Fruit fly (Drosophila melanogaster) whole organism, embryonic: ENCODE measurements around the gene CG2493.

Experiments
- Aef1 ChIP-seq: fragments of 200-800 bp; sonication (Bioruptor generic); IDR thresholded peaks from 3 replicates; pipeline ENCODE4 v1.3.6; 2022; ENCODE audit warnings: missing biosample characterization, missing genetic modification characterization
- CG11093 ChIP-seq: fragments of 200-800 bp; sonication (Bioruptor generic); IDR thresholded peaks from 3 replicates; pipeline ENCODE4 v1.3.6; 2022; ENCODE audit warnings: missing biosample characterization, missing genetic modification characterization
- CG11456 ChIP-seq: fragments of 200-800 bp; sonication (Bioruptor generic); IDR thresholded peaks from 3 replicates; pipeline ENCODE4 v1.3.6; 2022; ENCODE audit warnings: missing biosample characterization, missing genetic modification characterization
- CG12219 ChIP-seq: fragments of 200-800 bp; sonication (Bioruptor generic); optimal IDR thresholded peaks from 3 replicates; lab custom pipeline; 2018; ENCODE audit warnings: missing biosample characterization, mild to moderate bottlenecking, missing genetic modification characterization
- CG14014 ChIP-seq: fragments of 200-800 bp; sonication (Bioruptor generic); IDR thresholded peaks from 2 replicates; pipeline ENCODE4 v1.3.6; 2022; ENCODE audit warnings: missing biosample characterization, missing genetic modification characterization
- CG1603 ChIP-seq: fragments of 200-800 bp; sonication (Bioruptor generic); optimal IDR thresholded peaks from 2 replicates; lab custom pipeline; 2019; ENCODE audit warnings: missing biosample characterization, mild to moderate bottlenecking, missing genetic modification characterization, moderate library complexity
- CG18011 ChIP-seq: fragments of 200-800 bp; sonication (Bioruptor generic); optimal IDR thresholded peaks from 2 replicates; lab custom pipeline; 2017; ENCODE audit warnings: missing biosample characterization, missing genetic modification characterization, mild to moderate bottlenecking, moderate library complexity, missing genotype
- CG1832 ChIP-seq: fragments of 200-800 bp; sonication (Bioruptor generic); optimal IDR thresholded peaks from 2 replicates; lab custom pipeline; 2017; ENCODE audit warnings: missing biosample characterization, mild to moderate bottlenecking, missing genetic modification characterization, inconsistent platforms
- CG18619 ChIP-seq: fragments of 200-800 bp; sonication (Bioruptor generic); optimal IDR thresholded peaks from 3 replicates; lab custom pipeline; 2017; ENCODE audit warnings: missing biosample characterization, mild to moderate bottlenecking, missing genetic modification characterization
- CG2120 ChIP-seq: fragments of 200-800 bp; sonication (Bioruptor generic); optimal IDR thresholded peaks from 3 replicates; lab custom pipeline; 2016; ENCODE audit warnings: missing biosample characterization, missing genetic modification characterization
- CG2202 ChIP-seq: fragments of 200-800 bp; sonication (Bioruptor generic); optimal IDR thresholded peaks from 2 replicates; lab custom pipeline; 2018; ENCODE audit warnings: missing biosample characterization, mild to moderate bottlenecking, missing genetic modification characterization
- CG3281 ChIP-seq: fragments of 200-800 bp; sonication (Bioruptor generic); optimal IDR thresholded peaks from 3 replicates; lab custom pipeline; 2017; ENCODE audit warnings: missing biosample characterization, mild to moderate bottlenecking, missing genetic modification characterization
- CG33213 ChIP-seq: fragments of 200-800 bp; sonication (Bioruptor generic); optimal IDR thresholded peaks from 3 replicates; lab custom pipeline; 2016; ENCODE audit warnings: missing biosample characterization, missing genetic modification characterization
- CG3847 ChIP-seq: fragments of 200-800 bp; sonication (Bioruptor generic); IDR thresholded peaks from 2 replicates; pipeline ENCODE4 v1.3.6; 2022; ENCODE audit warnings: missing biosample characterization, missing genetic modification characterization
- CG43689 ChIP-seq: fragments of 200-800 bp; sonication (Bioruptor generic); IDR thresholded peaks from 2 replicates; pipeline ENCODE4 v1.3.6; 2022; ENCODE audit warnings: missing biosample characterization, missing genetic modification characterization
- CG4424 ChIP-seq: fragments of 200-800 bp; sonication (Bioruptor generic); optimal IDR thresholded peaks from 3 replicates; lab custom pipeline; 2016; ENCODE audit warnings: missing biosample characterization, missing genetic modification characterization
- CG4820 ChIP-seq: fragments of 200-800 bp; sonication (Bioruptor generic); optimal IDR thresholded peaks from 3 replicates; lab custom pipeline; 2016; ENCODE audit warnings: missing biosample characterization, missing genetic modification characterization
- CG5180 ChIP-seq: fragments of 200-800 bp; sonication (Bioruptor generic); optimal IDR thresholded peaks from 3 replicates; lab custom pipeline; 2017; ENCODE audit warnings: missing biosample characterization, missing genetic modification characterization, mild to moderate bottlenecking, moderate library complexity, missing genetic modification reagents
- CG5245 ChIP-seq: fragments of 200-800 bp; sonication (Bioruptor generic); optimal IDR thresholded peaks from 3 replicates; lab custom pipeline; 2016; ENCODE audit warnings: missing biosample characterization, missing genetic modification characterization
- CG6791 ChIP-seq: fragments of 200-800 bp; sonication (Bioruptor generic); IDR thresholded peaks from 3 replicates; pipeline ENCODE4 v1.3.6; 2022; ENCODE audit warnings: missing biosample characterization, missing genetic modification characterization; ENCODE audit not compliant: partially characterized antibody
- CG7839 ChIP-seq: fragments of 200-800 bp; sonication (Bioruptor generic); optimal IDR thresholded peaks from 3 replicates; lab custom pipeline; 2018; ENCODE audit warnings: missing biosample characterization, mild to moderate bottlenecking, missing genetic modification characterization, moderate library complexity
- CG9437 ChIP-seq: fragments of 200-800 bp; sonication (Bioruptor generic); optimal IDR thresholded peaks from 2 replicates; lab custom pipeline; 2018; ENCODE audit warnings: missing biosample characterization, mild to moderate bottlenecking, missing genetic modification characterization
- Chrac-16 ChIP-seq: fragments of 200-800 bp; sonication (Bioruptor generic); optimal IDR thresholded peaks from 3 replicates; lab custom pipeline; 2016; ENCODE audit warnings: missing biosample characterization, missing genetic modification characterization
- CrebB ChIP-seq: fragments of 200-800 bp; sonication (Bioruptor generic); optimal IDR thresholded peaks from 3 replicates; lab custom pipeline; 2018; ENCODE audit warnings: missing biosample characterization, mild to moderate bottlenecking, missing genetic modification characterization
- Doc2 ChIP-seq: fragments of 200-800 bp; sonication (Bioruptor generic); IDR thresholded peaks from 2 replicates; pipeline ENCODE4 v1.3.6; 2022; ENCODE audit warnings: missing biosample characterization, missing genetic modification characterization
- Doc3 ChIP-seq: fragments of 200-800 bp; sonication (Bioruptor generic); IDR thresholded peaks from 3 replicates; pipeline ENCODE4 v1.3.6; 2022; ENCODE audit warnings: missing biosample characterization, missing genetic modification characterization; ENCODE audit not compliant: partially characterized antibody
- Fer3 ChIP-seq: fragments of 200-800 bp; sonication (Bioruptor generic); optimal IDR thresholded peaks from 2 replicates; lab custom pipeline; 2018; ENCODE audit warnings: missing biosample characterization, mild to moderate bottlenecking, missing genetic modification characterization, moderate library complexity
- Gsc ChIP-seq: fragments of 200-800 bp; sonication (Bioruptor generic); IDR thresholded peaks from 2 replicates; pipeline ENCODE4 v1.3.6; 2022; ENCODE audit warnings: missing biosample characterization, missing genetic modification characterization
- H15 ChIP-seq: fragments of 200-800 bp; sonication (Bioruptor generic); IDR thresholded peaks from 3 replicates; pipeline ENCODE4 v1.3.6; 2022; ENCODE audit warnings: missing biosample characterization, missing genetic modification characterization
- HLH4C ChIP-seq: fragments of 200-800 bp; sonication (Bioruptor generic); IDR thresholded peaks from 3 replicates; pipeline ENCODE4 v1.3.6; 2022; ENCODE audit warnings: missing biosample characterization, missing genetic modification characterization; ENCODE audit not compliant: partially characterized antibody
- HLH54F ChIP-seq: fragments of 200-800 bp; sonication (Bioruptor generic); optimal IDR thresholded peaks from 3 replicates; lab custom pipeline; 2016; ENCODE audit warnings: missing biosample characterization, missing genetic modification characterization
- Hand ChIP-seq: fragments of 200-800 bp; sonication (Bioruptor generic); optimal IDR thresholded peaks from 2 replicates; lab custom pipeline; 2017; ENCODE audit warnings: mild to moderate bottlenecking, missing biosample characterization, missing genetic modification reagents, missing genetic modification characterization
- Hey ChIP-seq: fragments of 200-800 bp; sonication (Bioruptor generic); optimal IDR thresholded peaks from 3 replicates; lab custom pipeline; 2018; ENCODE audit warnings: missing biosample characterization, mild to moderate bottlenecking, missing genetic modification characterization
- Hr39 ChIP-seq: fragments of >200 bp; optimal IDR thresholded peaks from 2 replicates; lab custom pipeline; 2017
- Hsf ChIP-seq: fragments of 200-800 bp; sonication (Bioruptor generic); optimal IDR thresholded peaks from 3 replicates; lab custom pipeline; 2016; ENCODE audit warnings: missing biosample characterization, missing genetic modification characterization
- Kr ChIP-seq: fragments of 200-800 bp; sonication (Bioruptor generic); optimal IDR thresholded peaks from 2 replicates; lab custom pipeline; 2017; ENCODE audit warnings: missing biosample characterization, mild to moderate bottlenecking, missing genetic modification characterization
- Lpt ChIP-seq: fragments of >200 bp; optimal IDR thresholded peaks from 2 replicates; lab custom pipeline; 2018; ENCODE audit warnings: missing biosample characterization, missing genetic modification characterization
- Meics ChIP-seq: fragments of 200-800 bp; sonication (Bioruptor generic); optimal IDR thresholded peaks from 2 replicates; lab custom pipeline; 2017; ENCODE audit warnings: missing biosample characterization, mild to moderate bottlenecking, missing genetic modification characterization
- Pdp1 ChIP-seq, 2 experiments: fragments of 200-800 bp; sonication (Bioruptor generic); optimal IDR thresholded peaks; 3 replicates each; lab custom pipeline; 2016; ENCODE audit warnings: missing biosample characterization in 2 of 2, missing genetic modification characterization in 2 of 2, mild to moderate bottlenecking in 1 of 2, moderate library complexity in 1 of 2
- Rx ChIP-seq: fragments of 200-800 bp; sonication (Bioruptor generic); IDR thresholded peaks from 2 replicates; pipeline ENCODE4 v1.3.6; 2022; ENCODE audit warnings: missing biosample characterization, missing genetic modification characterization
- ara ChIP-seq: fragments of 200-800 bp; sonication (Bioruptor generic); IDR thresholded peaks from 2 replicates; pipeline ENCODE4 v1.3.6; 2022; ENCODE audit warnings: missing biosample characterization, missing genetic modification characterization
- br ChIP-seq: fragments of >200 bp; optimal IDR thresholded peaks from 2 replicates; lab custom pipeline; 2017
- dimm ChIP-seq: fragments of 200-800 bp; sonication (Bioruptor generic); IDR thresholded peaks from 2 replicates; pipeline ENCODE4 v1.3.6; 2022; ENCODE audit warnings: missing biosample characterization, missing genetic modification characterization
- gcm2 ChIP-seq: fragments of 200-800 bp; sonication (Bioruptor generic); optimal IDR thresholded peaks from 2 replicates; lab custom pipeline; 2016; ENCODE audit warnings: missing biosample characterization, missing genetic modification characterization
- gro ChIP-seq: fragments of 200-800 bp; sonication (Bioruptor generic); optimal IDR thresholded peaks from 2 replicates; lab custom pipeline; 2016; ENCODE audit warnings: missing biosample characterization, missing genetic modification characterization
- her ChIP-seq: fragments of 200-800 bp; sonication (Bioruptor generic); optimal IDR thresholded peaks from 2 replicates; lab custom pipeline; 2016; ENCODE audit warnings: missing biosample characterization, missing genetic modification characterization
- jing ChIP-seq: fragments of 200-800 bp; sonication (Bioruptor generic); optimal IDR thresholded peaks from 2 replicates; lab custom pipeline; 2018; ENCODE audit warnings: missing biosample characterization, mild to moderate bottlenecking, missing genetic modification characterization
- luna ChIP-seq: fragments of 200-800 bp; sonication (Bioruptor generic); optimal IDR thresholded peaks from 2 replicates; lab custom pipeline; 2016; ENCODE audit warnings: missing biosample characterization, missing genetic modification characterization
- pan ChIP-seq, 4 experiments: fragments of >200 bp in 3 of 4; fragments of 200-800 bp in 1 of 4; sonication (Bioruptor generic) in 1 of 4; optimal IDR thresholded peaks in 3 of 4; IDR thresholded peaks in 1 of 4; 2 replicates each; pipeline versions ENCODE4 v1.3.6 to Lab custom; 2017 to 2022; ENCODE audit warnings: missing biosample characterization in 2 of 4, missing genetic modification characterization in 2 of 4, mixed read lengths in 1 of 4
- phol ChIP-seq: fragments of 200-800 bp; sonication (Bioruptor generic); optimal IDR thresholded peaks from 3 replicates; lab custom pipeline; 2018; ENCODE audit warnings: missing biosample characterization, mild to moderate bottlenecking, missing genetic modification characterization, moderate library complexity
- ttk ChIP-seq: fragments of 200-800 bp; sonication (Bioruptor generic); IDR thresholded peaks from 2 replicates; pipeline ENCODE4 v2.1.2; 2022; ENCODE audit warnings: missing biosample characterization, missing genetic modification characterization
- zen2 ChIP-seq: fragments of 200-800 bp; sonication (Bioruptor generic); IDR thresholded peaks from 3 replicates; pipeline ENCODE4 v1.3.6; 2022; ENCODE audit warnings: missing biosample characterization, missing genetic modification characterization; ENCODE audit not compliant: partially characterized antibody

The CG2493 gene

DNA sequence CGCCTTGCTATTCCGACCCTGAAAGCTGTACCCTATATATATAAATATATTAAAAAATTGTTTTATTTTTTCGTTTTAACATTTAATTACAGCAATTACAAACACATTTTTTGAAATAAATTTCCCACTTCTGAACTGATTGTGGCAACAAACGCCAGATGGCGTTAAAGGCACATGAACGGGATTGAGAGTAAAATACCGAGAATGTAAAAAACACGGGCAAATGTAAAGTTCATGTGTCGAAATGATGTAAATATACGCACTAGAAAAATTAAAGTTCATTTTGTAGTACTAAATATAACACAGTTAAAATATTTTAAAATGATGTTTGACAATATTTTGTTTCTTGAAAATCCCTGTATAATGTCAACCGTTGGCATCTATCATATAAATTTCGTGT lies 1.1 kb upstream of the CG2493 start (continued):
- TF ChIP-seq HLH54F (GFP tag; lab: Kevin White, UChicago) = no peak
- no peak for TF ChIP-seq CG2202
- TF ChIP-seq CG3847 = no peak
- peak; percentile 44 for TF ChIP-seq Meics (GFP tag; lab: Kevin White, UChicago)
- TF ChIP-seq ara (GFP tag; lab: Robert Waterston, UW) = no peak
- TF ChIP-seq Pdp1 (GFP tag; optimal IDR thresholded peaks at IDR 0.05; lab: Kevin White, UChicago) = no peak
- TF ChIP-seq Lpt (GFP tag; lab: Kevin White, UChicago) = peak; percentile 47
- TF ChIP-seq CG9437 (GFP tag; lab: Kevin White, UChicago) = no peak
- TF ChIP-seq CG18011 = no peak
- no peak for TF ChIP-seq CG4820 (GFP tag; lab: Kevin White, UChicago)
- TF ChIP-seq CG2120 (GFP tag; lab: Kevin White, UChicago) = no peak
- TF ChIP-seq CG5245 (GFP tag; lab: Kevin White, UChicago) = no peak
- TF ChIP-seq gro (GFP tag; lab: Kevin White, UChicago) = no peak
- no peak for TF ChIP-seq CG11456
- TF ChIP-seq Kr (GFP tag; lab: Kevin White, UChicago) = no peak
- TF ChIP-seq dimm (GFP tag; lab: Robert Waterston, UW) = no peak
- TF ChIP-seq Chrac-16 (GFP tag; lab: Kevin White, UChicago) = no peak
- no peak for TF ChIP-seq zen2 (GFP tag; lab: Robert Waterston, UW)
- no peak for TF ChIP-seq CG5180 (GFP tag; lab: Kevin White, UChicago)
- no peak for TF ChIP-seq CG11093 (GFP tag; lab: Robert Waterston, UW)
- TF ChIP-seq Gsc (GFP tag; lab: Robert Waterston, UW) = no peak
- TF ChIP-seq Rx = no peak
- peak; percentile 6 for TF ChIP-seq Fer3
- TF ChIP-seq CG7839 (tag; lab: Kevin White, UChicago) = peak; percentile 43
- TF ChIP-seq CG1832 (GFP tag; lab: Kevin White, UChicago) = no peak
- TF ChIP-seq Hand (GFP tag; lab: Kevin White, UChicago) = no peak
- TF ChIP-seq HLH4C (GFP tag; lab: Robert Waterston, UW) = no peak
- no peak for TF ChIP-seq CG33213 (GFP tag; lab: Kevin White, UChicago)
- no peak for TF ChIP-seq CG43689 (GFP tag; lab: Robert Waterston, UW)
- TF ChIP-seq CG1603 (tag; lab: Kevin White, UChicago) = peak; percentile 46
- no peak for TF ChIP-seq CG14014 (GFP tag; lab: Robert Waterston, UW)
- peak; percentile 33 for TF ChIP-seq Hsf (GFP tag; lab: Kevin White, UChicago)
- TF ChIP-seq CrebB (tag; lab: Kevin White, UChicago) = no peak
- TF ChIP-seq CG12219 (GFP tag; lab: Kevin White, UChicago) = peak; percentile 5
- peak; percentile 24 for TF ChIP-seq CG18619 (GFP tag; lab: Kevin White, UChicago)
- TF ChIP-seq Aef1 (GFP tag; lab: Robert Waterston, UW) = no peak
- TF ChIP-seq H15 = 0 out of 3 replicates have a peak, but pooled peaks have one; percentile 41
- TF ChIP-seq gcm2 = no peak
- peak; percentile 64 for TF ChIP-seq CG6791 (GFP tag; lab: Robert Waterston, UW)
- TF ChIP-seq pan (optimal IDR thresholded peaks at IDR 0.05; lab: Kevin White, UChicago) = no peak
- TF ChIP-seq pan (GFP tag; optimal IDR thresholded peaks at IDR 0.05 in 1 of 2, IDR thresholded peaks at IDR 0.05 in 1 of 2) = no peak
- peak; percentile 49 for TF ChIP-seq CG4424 (GFP tag; lab: Kevin White, UChicago)
- TF ChIP-seq luna = no peak
- TF ChIP-seq CG3281 (GFP tag; lab: Kevin White, UChicago) = peak; percentile 8
- no peak for TF ChIP-seq Hey (tag; lab: Kevin White, UChicago)
- TF ChIP-seq her (GFP tag; lab: Kevin White, UChicago) = no peak
- no peak for TF ChIP-seq jing (GFP tag; lab: Kevin White, UChicago)
- no peak for TF ChIP-seq ttk (GFP tag; lab: Robert Waterston, UW)
- peak; percentile 15 for TF ChIP-seq phol
- TF ChIP-seq Hr39 (lab: Kevin White, UChicago) = no peak
- no peak for TF ChIP-seq br (lab: Kevin White, UChicago)
- no peak for TF ChIP-seq Doc3 (GFP tag; lab: Robert Waterston, UW)
- TF ChIP-seq Doc2 (GFP tag; lab: Robert Waterston, UW) = no peak
